Fruit fly (Drosophila melanogaster) whole organism, embryonic: ENCODE measurements around the gene Nf-YA.
A peak's percentile ranks its signal among the peaks of the same experiment; 100 is the strongest.

Experiments
- Aef1 ChIP-seq: fragments of 200-800 bp; sonication (Bioruptor generic); IDR thresholded peaks from 3 replicates; pipeline ENCODE4 v1.3.6; 2022; ENCODE audit warnings: missing biosample characterization, missing genetic modification characterization
- B-H2 ChIP-seq: fragments of 200-800 bp; sonication (Bioruptor generic); optimal IDR thresholded peaks from 2 replicates; lab custom pipeline; 2018; ENCODE audit warnings: missing biosample characterization, mild to moderate bottlenecking, missing genetic modification characterization
- Bdp1 ChIP-seq: fragments of 200-800 bp; sonication (Bioruptor generic); optimal IDR thresholded peaks from 3 replicates; lab custom pipeline; 2016; ENCODE audit warnings: missing biosample characterization, missing genetic modification characterization
- CG10267 ChIP-seq: fragments of 200-800 bp; sonication (Bioruptor generic); optimal IDR thresholded peaks from 2 replicates; lab custom pipeline; 2018; ENCODE audit warnings: missing biosample characterization, mild to moderate bottlenecking, missing genetic modification characterization, moderate library complexity
- CG10959 ChIP-seq: fragments of 200-800 bp; sonication (Bioruptor generic); IDR thresholded peaks from 2 replicates; pipeline ENCODE4 v1.3.6; 2022; ENCODE audit warnings: missing biosample characterization, missing genetic modification characterization
- CG11504 ChIP-seq: fragments of 200-800 bp; sonication (Bioruptor generic); optimal IDR thresholded peaks from 3 replicates; lab custom pipeline; 2019; ENCODE audit warnings: missing biosample characterization, mild to moderate bottlenecking, missing genetic modification characterization, moderate library complexity
- CG11695 ChIP-seq: fragments of 200-800 bp; sonication (Bioruptor generic); IDR thresholded peaks from 3 replicates; pipeline ENCODE4 v1.3.6; 2022; ENCODE audit warnings: missing biosample characterization, missing genetic modification characterization
- CG12219 ChIP-seq: fragments of 200-800 bp; sonication (Bioruptor generic); optimal IDR thresholded peaks from 3 replicates; lab custom pipeline; 2018; ENCODE audit warnings: missing biosample characterization, mild to moderate bottlenecking, missing genetic modification characterization
- CG13296 ChIP-seq: fragments of 200-800 bp; sonication (Bioruptor generic); optimal IDR thresholded peaks from 3 replicates; lab custom pipeline; 2018; ENCODE audit warnings: missing biosample characterization, mild to moderate bottlenecking, missing genetic modification characterization
- CG13424 ChIP-seq: fragments of 200-800 bp; sonication (Bioruptor generic); optimal IDR thresholded peaks from 2 replicates; lab custom pipeline; 2019; ENCODE audit warnings: missing biosample characterization, mild to moderate bottlenecking, missing genetic modification characterization, moderate library complexity
- CG13624 ChIP-seq: fragments of 200-800 bp; sonication (Bioruptor generic); optimal IDR thresholded peaks from 2 replicates; lab custom pipeline; 2016; ENCODE audit warnings: missing biosample characterization, missing genetic modification characterization
- CG14710 ChIP-seq: fragments of 200-800 bp; sonication (Bioruptor generic); optimal IDR thresholded peaks from 3 replicates; lab custom pipeline; 2019; ENCODE audit warnings: missing biosample characterization, mild to moderate bottlenecking, missing genetic modification characterization, moderate library complexity
- CG15073 ChIP-seq: fragments of 200-800 bp; sonication (Bioruptor generic); optimal IDR thresholded peaks from 2 replicates; lab custom pipeline; 2016; ENCODE audit warnings: missing biosample characterization, missing genetic modification characterization
- CG15269 ChIP-seq: fragments of 200-800 bp; sonication (Bioruptor generic); optimal IDR thresholded peaks from 2 replicates; lab custom pipeline; 2018; ENCODE audit warnings: missing biosample characterization, mild to moderate bottlenecking, missing genetic modification characterization, moderate library complexity
- CG15601 ChIP-seq: fragments of 200-800 bp; sonication (Bioruptor generic); optimal IDR thresholded peaks from 3 replicates; lab custom pipeline; 2019; ENCODE audit warnings: missing biosample characterization, mild to moderate bottlenecking, missing genetic modification characterization, moderate library complexity
- CG18764 ChIP-seq: fragments of 200-800 bp; sonication (Bioruptor generic); optimal IDR thresholded peaks from 3 replicates; lab custom pipeline; 2016; ENCODE audit warnings: missing biosample characterization, missing genetic modification characterization
- CG2120 ChIP-seq: fragments of 200-800 bp; sonication (Bioruptor generic); optimal IDR thresholded peaks from 3 replicates; lab custom pipeline; 2016; ENCODE audit warnings: missing biosample characterization, missing genetic modification characterization
- CG2678 ChIP-seq: fragments of 200-800 bp; sonication (Bioruptor generic); optimal IDR thresholded peaks from 3 replicates; lab custom pipeline; 2019; ENCODE audit warnings: missing biosample characterization, mild to moderate bottlenecking, missing genetic modification characterization, moderate library complexity
- CG4328 ChIP-seq: fragments of 200-800 bp; sonication (Bioruptor generic); optimal IDR thresholded peaks from 3 replicates; lab custom pipeline; 2017; ENCODE audit warnings: missing biosample characterization, missing genetic modification reagents, missing genetic modification characterization
- CG4617 ChIP-seq: fragments of 200-800 bp; sonication (Bioruptor generic); optimal IDR thresholded peaks from 3 replicates; lab custom pipeline; 2016; ENCODE audit warnings: missing biosample characterization, missing genetic modification characterization, borderline replicate concordance
- CG4820 ChIP-seq: fragments of 200-800 bp; sonication (Bioruptor generic); optimal IDR thresholded peaks from 3 replicates; lab custom pipeline; 2016; ENCODE audit warnings: missing biosample characterization, missing genetic modification characterization
- CG6813 ChIP-seq: fragments of 200-800 bp; sonication (Bioruptor generic); optimal IDR thresholded peaks from 2 replicates; lab custom pipeline; 2017; ENCODE audit warnings: missing biosample characterization, missing genetic modification characterization, mild to moderate bottlenecking, moderate library complexity, missing genetic modification reagents
- CTCF ChIP-seq: fragments of 200-800 bp; sonication (Bioruptor generic); optimal IDR thresholded peaks from 2 replicates; lab custom pipeline; 2017; ENCODE audit warnings: missing biosample characterization, mild to moderate bottlenecking, missing genetic modification characterization, moderate library complexity
- Dfd ChIP-seq, 2 experiments: fragments of >200 bp; optimal IDR thresholded peaks; 2 replicates each; lab custom pipeline; 2017; ENCODE audit warnings: missing biosample characterization in 2 of 2, missing genetic modification characterization in 2 of 2
- Ets97D ChIP-seq: fragments of 200-800 bp; sonication (Bioruptor generic); optimal IDR thresholded peaks from 3 replicates; lab custom pipeline; 2016; ENCODE audit warnings: missing biosample characterization, missing genetic modification characterization
- H15 ChIP-seq: fragments of 200-800 bp; sonication (Bioruptor generic); IDR thresholded peaks from 3 replicates; pipeline ENCODE4 v1.3.6; 2022; ENCODE audit warnings: missing biosample characterization, missing genetic modification characterization
- Hmx ChIP-seq: fragments of 200-800 bp; sonication (Bioruptor generic); optimal IDR thresholded peaks from 2 replicates; lab custom pipeline; 2016; ENCODE audit warnings: missing biosample characterization, missing genetic modification characterization
- Hr39 ChIP-seq: fragments of >200 bp; optimal IDR thresholded peaks from 2 replicates; lab custom pipeline; 2017
- Lhr ChIP-seq: fragments of 200-800 bp; sonication (Bioruptor generic); optimal IDR thresholded peaks from 3 replicates; lab custom pipeline; 2017; ENCODE audit warnings: mild to moderate bottlenecking, missing biosample characterization, missing genetic modification reagents, missing genetic modification characterization
- Mrtf ChIP-seq: fragments of 200-800 bp; sonication (Bioruptor generic); IDR thresholded peaks from 3 replicates; pipeline ENCODE4 v1.3.6; 2022; ENCODE audit warnings: missing biosample characterization, missing genetic modification characterization
- Nf-YC ChIP-seq: fragments of 200-800 bp; optimal IDR thresholded peaks from 3 replicates; lab custom pipeline; 2019; ENCODE audit warnings: missing biosample characterization, mild to moderate bottlenecking, missing genetic modification characterization, moderate library complexity
- Usf ChIP-seq: fragments of 200-800 bp; sonication (Bioruptor generic); optimal IDR thresholded peaks from 2 replicates; lab custom pipeline; 2017; ENCODE audit warnings: missing genotype, missing biosample characterization, missing genetic modification characterization
- Xbp1 ChIP-seq: fragments of 200-800 bp; sonication (Bioruptor generic); optimal IDR thresholded peaks from 3 replicates; lab custom pipeline; 2016; ENCODE audit warnings: missing biosample characterization, mild to moderate bottlenecking, missing genetic modification characterization
- ato ChIP-seq: fragments of 200-800 bp; sonication (Bioruptor generic); IDR thresholded peaks from 2 replicates; pipeline ENCODE4 v1.3.6; 2022; ENCODE audit warnings: missing biosample characterization, missing genetic modification characterization; ENCODE audit not compliant: partially characterized antibody
- bab2 ChIP-seq: fragments of 200-800 bp; sonication (Bioruptor generic); optimal IDR thresholded peaks from 2 replicates; lab custom pipeline; 2016; ENCODE audit warnings: missing biosample characterization, missing genetic modification characterization
- bcd ChIP-seq: fragments of 200-800 bp; sonication (Bioruptor generic); optimal IDR thresholded peaks from 2 replicates; lab custom pipeline; 2017; ENCODE audit warnings: missing biosample characterization, mild to moderate bottlenecking, missing genetic modification characterization
- crp ChIP-seq, 2 experiments: fragments of 200-800 bp; sonication (Bioruptor generic); optimal IDR thresholded peaks; 2 replicates in 1 of 2; 3 replicates in 1 of 2; lab custom pipeline; 2017; ENCODE audit warnings: missing biosample characterization in 2 of 2, missing genetic modification characterization in 2 of 2, mild to moderate bottlenecking in 1 of 2, moderate library complexity in 1 of 2
- dimm ChIP-seq: fragments of 200-800 bp; sonication (Bioruptor generic); IDR thresholded peaks from 2 replicates; pipeline ENCODE4 v1.3.6; 2022; ENCODE audit warnings: missing biosample characterization, missing genetic modification characterization
- ems ChIP-seq: fragments of 200-800 bp; sonication (Bioruptor generic); optimal IDR thresholded peaks from 3 replicates; lab custom pipeline; 2016; ENCODE audit warnings: missing biosample characterization, missing genetic modification characterization
- jing ChIP-seq: fragments of 200-800 bp; sonication (Bioruptor generic); optimal IDR thresholded peaks from 2 replicates; lab custom pipeline; 2018; ENCODE audit warnings: missing biosample characterization, mild to moderate bottlenecking, missing genetic modification characterization
- jumu ChIP-seq: fragments of 200-800 bp; sonication (Bioruptor generic); optimal IDR thresholded peaks from 3 replicates; lab custom pipeline; 2016; ENCODE audit warnings: missing biosample characterization, missing genetic modification characterization
- kah ChIP-seq: fragments of 200-800 bp; sonication (Bioruptor generic); optimal IDR thresholded peaks from 2 replicates; lab custom pipeline; 2018; ENCODE audit warnings: missing biosample characterization, mild to moderate bottlenecking, missing genetic modification characterization
- pb ChIP-seq: fragments of 200-800 bp; sonication (Bioruptor generic); optimal IDR thresholded peaks from 3 replicates; lab custom pipeline; 2016; ENCODE audit warnings: missing biosample characterization, missing genetic modification characterization
- pita ChIP-seq: fragments of 200-800 bp; sonication (Bioruptor generic); optimal IDR thresholded peaks from 2 replicates; lab custom pipeline; 2017; ENCODE audit warnings: missing biosample characterization, mild to moderate bottlenecking, missing genetic modification characterization
- pnt ChIP-seq: fragments of 200-800 bp; sonication (Bioruptor generic); optimal IDR thresholded peaks from 3 replicates; lab custom pipeline; 2016; ENCODE audit warnings: missing biosample characterization, missing genetic modification characterization
- sens ChIP-seq: fragments of 200-800 bp; sonication (Bioruptor generic); peaks from one replicate; lab custom pipeline; 2016; ENCODE audit warnings: missing biosample characterization, missing genetic modification characterization
- sima ChIP-seq: fragments of 200-800 bp; sonication (Bioruptor generic); optimal IDR thresholded peaks from 2 replicates; lab custom pipeline; 2016; ENCODE audit warnings: missing biosample characterization, missing genetic modification characterization
- stc ChIP-seq: fragments of 200-800 bp; sonication (Bioruptor generic); IDR thresholded peaks from 2 replicates; pipeline ENCODE4 v1.3.6; 2022; ENCODE audit warnings: missing biosample characterization, missing genetic modification characterization
- tgo ChIP-seq: fragments of 200-800 bp; sonication (Bioruptor generic); IDR thresholded peaks from 3 replicates; pipeline ENCODE4 v1.3.6; 2022; ENCODE audit warnings: missing biosample characterization, missing genetic modification characterization
- ttk ChIP-seq: fragments of 200-800 bp; sonication (Bioruptor generic); IDR thresholded peaks from 2 replicates; pipeline ENCODE4 v2.1.2; 2022; ENCODE audit warnings: missing biosample characterization, missing genetic modification characterization
- wdn ChIP-seq: fragments of 200-800 bp; sonication (Bioruptor generic); IDR thresholded peaks from 2 replicates; pipeline ENCODE4 v1.3.6; 2022; ENCODE audit warnings: missing biosample characterization, missing genetic modification characterization
- wek ChIP-seq: fragments of 200-800 bp; sonication (Bioruptor generic); optimal IDR thresholded peaks from 3 replicates; lab custom pipeline; 2018; ENCODE audit warnings: missing biosample characterization, mild to moderate bottlenecking, missing genetic modification characterization, moderate library complexity

The Nf-YA gene

DNA sequence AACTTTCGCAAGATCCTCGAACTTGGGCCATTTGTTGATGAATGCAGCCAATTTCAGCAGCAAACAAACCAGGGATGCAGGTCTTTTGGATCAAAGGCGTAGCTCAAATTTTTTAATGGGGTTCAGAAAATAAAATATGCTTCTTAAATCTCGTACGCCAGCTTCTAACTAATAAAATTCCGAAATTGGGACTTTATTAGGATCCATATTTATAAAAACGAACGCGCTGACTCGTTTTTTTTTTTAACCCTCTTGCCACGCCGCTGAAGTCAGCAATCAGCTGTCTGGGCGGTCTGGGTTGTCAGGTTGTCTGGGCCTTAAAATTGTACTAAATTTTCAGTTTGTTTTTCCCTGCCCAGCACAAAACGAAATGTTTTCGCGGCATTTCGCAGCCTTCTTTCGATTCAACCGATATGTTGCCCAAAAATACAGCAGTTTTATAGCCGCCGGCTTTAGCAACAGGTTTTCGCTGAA lies 15.6 kb upstream of the Nf-YA start, which contains the start of gene CG3437 (continued):
- TF ChIP-seq sens (GFP tag; lab: Kevin White, UChicago) (peak; percentile 100), pnt (peak; percentile 99), CG13424 (tag; lab: Kevin White, UChicago) (peak; percentile 99), Hmx (GFP tag; lab: Kevin White, UChicago) (peak; percentile 96), ems (GFP tag; lab: Kevin White, UChicago) (peak; percentile 99), ttk (GFP tag; lab: Robert Waterston, UW) (peak; percentile 99), jumu (GFP tag; lab: Kevin White, UChicago) (peak; percentile 99), Mrtf (GFP tag; lab: Robert Waterston, UW) (peak; percentile 99), CG10267 (tag; lab: Kevin White, UChicago) (peak; percentile 94), CG4820 (GFP tag; lab: Kevin White, UChicago) (peak; percentile 97), jing (GFP tag; lab: Kevin White, UChicago) (peak; percentile 97), CG13624 (GFP tag; lab: Kevin White, UChicago) (peak; percentile 99), Nf-YC (tag; lab: Kevin White, UChicago) (peak; percentile 83), CG2120 (peak; percentile 99), kah (peak; percentile 97), pb (peak; percentile 98), Hr39 (lab: Kevin White, UChicago) (no peak), CG2678 (tag; lab: Kevin White, UChicago) (peak; percentile 99), Ets97D (GFP tag; lab: Kevin White, UChicago) (peak; percentile 94), wek (GFP tag; lab: Kevin White, UChicago) (peak; percentile 90), CG12219 (GFP tag; lab: Kevin White, UChicago) (peak; percentile 98), bcd (peak; percentile 99), Lhr (GFP tag; lab: Kevin White, UChicago) (peak; percentile 95), CTCF (peak; percentile 76), stc (GFP tag; lab: Robert Waterston, UW) (peak; percentile 99), Bdp1 (peak; percentile 94), CG14710 (tag; lab: Kevin White, UChicago) (peak; percentile 98), Xbp1 (GFP tag; lab: Kevin White, UChicago) (peak; percentile 99), CG11695 (GFP tag; lab: Robert Waterston, UW) (peak; percentile 99), CG10959 (GFP tag; lab: Robert Waterston, UW) (peak; percentile 99), B-H2 (GFP tag; lab: Kevin White, UChicago) (peak; percentile 99), sima (GFP tag; lab: Kevin White, UChicago) (peak; percentile 97), ato (GFP tag; lab: Robert Waterston, UW) (no peak), CG15601 (tag; lab: Kevin White, UChicago) (peak; percentile 97), crp (GFP tag; optimal IDR thresholded peaks at IDR 0.05; lab: Kevin White, UChicago) (peak; percentile 46 to 92), bab2 (GFP tag; lab: Kevin White, UChicago) (peak; percentile 99), CG18764 (GFP tag; lab: Kevin White, UChicago) (peak; percentile 97), Aef1 (GFP tag; lab: Robert Waterston, UW) (peak; percentile 99), H15 (GFP tag; lab: Robert Waterston, UW) (peak; percentile 100), pita (GFP tag; lab: Kevin White, UChicago) (no peak), CG15073 (GFP tag; lab: Kevin White, UChicago) (peak; percentile 89), CG6813 (GFP tag; lab: Kevin White, UChicago) (peak; percentile 99), CG15269 (tag; lab: Kevin White, UChicago) (peak; percentile 99), tgo (GFP tag; lab: Robert Waterston, UW) (peak; percentile 99), dimm (GFP tag; lab: Robert Waterston, UW) (peak; percentile 98), CG4328 (GFP tag; lab: Kevin White, UChicago) (peak; percentile 97), CG11504 (tag; lab: Kevin White, UChicago) (peak; percentile 98), CG4617 (GFP tag; lab: Kevin White, UChicago) (peak; percentile 98), CG13296 (peak; percentile 99), Dfd (GFP tag; optimal IDR thresholded peaks at IDR 0.05; lab: Kevin White, UChicago) (no peak), Usf (peak; percentile 99), wdn (GFP tag; lab: Robert Waterston, UW) (peak; percentile 98)
